Worm (Caenorhabditis elegans) whole organism, L4/young adult: Measurements from ENCODE around the gene str-131.

Experiments
- W03F9.2 ChIP-seq: fragments of 150-350 bp; optimal IDR thresholded peaks from 2 replicates; lab custom pipeline; 2014; ENCODE audit warnings: missing biosample characterization, missing genetic modification characterization
- him-1 ChIP-seq: sonication (generic microtip); optimal IDR thresholded peaks from 2 replicates; lab custom pipeline; 2016; ENCODE audit warnings: missing genotype, missing genetic modification reagents, missing genetic modification characterization, missing compliant biosample characterization

DNA sequence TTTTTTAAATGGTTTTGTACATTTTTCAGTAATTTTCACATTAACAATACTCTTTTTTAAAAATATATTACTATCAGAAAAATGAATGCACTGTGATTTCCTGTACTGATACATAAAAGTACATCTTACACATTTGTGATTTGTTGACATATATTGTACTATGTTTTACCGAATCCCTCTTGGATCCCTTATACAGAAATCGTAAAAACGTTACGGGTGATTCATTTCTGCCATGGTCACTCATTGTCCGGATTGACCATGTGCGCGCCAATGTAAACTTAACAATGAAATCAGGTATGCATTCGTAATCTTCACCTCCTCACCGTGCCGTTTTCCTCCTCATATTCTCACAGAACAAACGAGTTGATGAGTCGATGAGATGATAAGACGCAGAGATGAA lies 27.3 kb downstream of the str-131 start, which contains the start of gene ZC513.2:
- no peak for TF ChIP-seq W03F9.2 (tag; lab: Kevin White, UChicago)
- TF ChIP-seq him-1 (tag; lab: Kevin White, UChicago), result no peak
